Worm (Caenorhabditis elegans) whole organism, L1 larva: ENCODE results near the gene ral-1.
A peak's percentile ranks its signal among the peaks of the same experiment; 100 is the strongest.

Experiments used
- C16A3.4 ChIP-seq: fragments of 150-350 bp; optimal IDR thresholded peaks from 2 replicates; lab custom pipeline; 2014; ENCODE audit warnings: missing biosample characterization, missing genetic modification characterization
- F16B12.6 ChIP-seq: fragments of 150-350 bp; optimal IDR thresholded peaks from 2 replicates; lab custom pipeline; 2014; ENCODE audit warnings: missing biosample characterization, missing genetic modification characterization
- Y116A8C.19 ChIP-seq: sonication (generic microtip); optimal IDR thresholded peaks from 2 replicates; lab custom pipeline; 2016; ENCODE audit warnings: missing compliant biosample characterization, missing genetic modification characterization, borderline replicate concordance
- aha-1 ChIP-seq: fragments of 150-350 bp; optimal IDR thresholded peaks from 2 replicates; lab custom pipeline; 2014; ENCODE audit warnings: missing biosample characterization, missing genetic modification characterization
- ama-1 ChIP-seq: fragments of 150-350 bp; optimal IDR thresholded peaks from 2 replicates; lab custom pipeline; 2014
- blmp-1 ChIP-seq: fragments of 150-350 bp; optimal IDR thresholded peaks from 2 replicates; lab custom pipeline; 2014; ENCODE audit warnings: missing biosample characterization, missing genetic modification characterization
- ceh-63 ChIP-seq: fragments of 200-800 bp; sonication (Bioruptor generic); optimal IDR thresholded peaks from 2 replicates; lab custom pipeline; 2018; ENCODE audit warnings: mild to moderate bottlenecking, missing genetic modification characterization, missing compliant biosample characterization
- ceh-82 ChIP-seq, 3 experiments: fragments of 150-350 bp in 1 of 3; sonication (generic microtip) in 2 of 3; optimal IDR thresholded peaks; 2 replicates each; lab custom pipeline; 2014 to 2017; ENCODE audit warnings: missing biosample characterization in 3 of 3, missing genetic modification characterization in 3 of 3
- ceh-90 ChIP-seq: sonication (generic microtip); optimal IDR thresholded peaks from 2 replicates; lab custom pipeline; 2016; ENCODE audit warnings: missing genetic modification characterization, missing compliant biosample characterization
- ces-1 ChIP-seq: fragments of 150-350 bp; optimal IDR thresholded peaks from 2 replicates; lab custom pipeline; 2014; ENCODE audit warnings: missing biosample characterization, missing genetic modification reagents, missing genetic modification characterization
- dpl-1 ChIP-seq, 3 experiments: fragments of 150-350 bp in 2 of 3; sonication (generic microtip) in 1 of 3; optimal IDR thresholded peaks; 2 replicates each; lab custom pipeline; 2014 to 2017; ENCODE audit warnings: missing biosample characterization in 3 of 3, missing genetic modification characterization in 3 of 3, missing genetic modification reagents in 3 of 3
- efl-1 ChIP-seq, 4 experiments: fragments of 150-350 bp; optimal IDR thresholded peaks in 3 of 4; peaks in 1 of 4; 1 replicate in 1 of 4; 2 replicates in 3 of 4; lab custom pipeline; 2014; ENCODE audit warnings: missing biosample characterization in 2 of 4, missing genetic modification characterization in 2 of 4, missing genetic modification reagents in 2 of 4
- efl-3 ChIP-seq: fragments of 200-800 bp; sonication (Bioruptor generic); optimal IDR thresholded peaks from 2 replicates; lab custom pipeline; 2018; ENCODE audit warnings: mild to moderate bottlenecking, missing genetic modification characterization, missing compliant biosample characterization
- egl-27 ChIP-seq, 2 experiments: fragments of 150-350 bp in 1 of 2; sonication (generic microtip); optimal IDR thresholded peaks; 3 replicates each; lab custom pipeline; 2017 to 2018; ENCODE audit warnings: missing biosample characterization in 2 of 2, missing genetic modification characterization in 2 of 2, missing genetic modification reagents in 2 of 2
- fkh-8 ChIP-seq: sonication (generic microtip); optimal IDR thresholded peaks from 2 replicates; lab custom pipeline; 2016; ENCODE audit warnings: mild to moderate bottlenecking, missing genetic modification characterization, missing compliant biosample characterization
- fos-1 ChIP-seq: fragments of 150-350 bp; optimal IDR thresholded peaks from 2 replicates; lab custom pipeline; 2014; ENCODE audit warnings: missing biosample characterization, missing genetic modification characterization
- grh-1 ChIP-seq: fragments of 200-800 bp; sonication (Bioruptor generic); IDR thresholded peaks from 2 replicates; pipeline ENCODE4 v1.3.6; 2022; ENCODE audit warnings: missing genetic modification reagents, missing genetic modification characterization, missing compliant biosample characterization
- hlh-17 ChIP-seq: fragments of 200-800 bp; sonication (Bioruptor generic); optimal IDR thresholded peaks from 2 replicates; lab custom pipeline; 2018; ENCODE audit warnings: missing genetic modification characterization, mild to moderate bottlenecking, missing compliant biosample characterization, moderate library complexity, borderline replicate concordance
- hlh-4 ChIP-seq: sonication (generic microtip); optimal IDR thresholded peaks from 2 replicates; lab custom pipeline; 2016; ENCODE audit warnings: mild to moderate bottlenecking, missing genetic modification characterization, missing compliant biosample characterization
- hpl-2 ChIP-seq: fragments of 150-350 bp; optimal IDR thresholded peaks from 2 replicates; lab custom pipeline; 2014; ENCODE audit warnings: missing biosample characterization, missing genetic modification reagents, missing genetic modification characterization
- irx-1 ChIP-seq: sonication (generic microtip); optimal IDR thresholded peaks from 2 replicates; lab custom pipeline; 2016; ENCODE audit warnings: missing genetic modification characterization, missing compliant biosample characterization
- isw-1 ChIP-seq: fragments of 200-800 bp; sonication (Bioruptor generic); IDR thresholded peaks from 2 replicates; pipeline ENCODE4 v1.3.6; 2022; ENCODE audit warnings: missing genetic modification characterization, missing compliant biosample characterization
- jun-1 ChIP-seq: fragments of 150-350 bp; optimal IDR thresholded peaks from 2 replicates; lab custom pipeline; 2014; ENCODE audit warnings: missing biosample characterization, missing genetic modification reagents, missing genetic modification characterization
- lin-13 ChIP-seq: fragments of 150-350 bp; optimal IDR thresholded peaks from 2 replicates; lab custom pipeline; 2014; ENCODE audit warnings: missing biosample characterization, missing genetic modification reagents, missing genetic modification characterization
- lin-14 ChIP-seq: fragments of 200-800 bp; sonication (Bioruptor generic); optimal IDR thresholded peaks from 2 replicates; lab custom pipeline; 2018; ENCODE audit warnings: mild to moderate bottlenecking, missing genetic modification characterization, moderate library complexity, missing compliant biosample characterization
- lin-15B ChIP-seq: fragments of 150-350 bp; sonication (generic microtip); optimal IDR thresholded peaks from 3 replicates; lab custom pipeline; 2014; ENCODE audit warnings: missing biosample characterization, missing genetic modification characterization
- lin-39 ChIP-seq: fragments of 150-350 bp; optimal IDR thresholded peaks from 2 replicates; lab custom pipeline; 2014; ENCODE audit warnings: missing biosample characterization, missing genetic modification reagents, missing genetic modification characterization
- lsy-2 ChIP-seq, 2 experiments: fragments of 150-350 bp; optimal IDR thresholded peaks; 2 replicates each; lab custom pipeline; 2014; ENCODE audit warnings: missing biosample characterization in 2 of 2, missing genetic modification characterization in 2 of 2
- mab-9 ChIP-seq: fragments of 200-800 bp; sonication (Bioruptor generic); IDR thresholded peaks from 2 replicates; pipeline ENCODE4 v1.3.6; 2022; ENCODE audit warnings: missing genetic modification reagents, missing genetic modification characterization, missing compliant biosample characterization
- mef-2 ChIP-seq: fragments of 150-350 bp; optimal IDR thresholded peaks from 2 replicates; lab custom pipeline; 2014; ENCODE audit warnings: missing biosample characterization, missing genetic modification characterization
- nhr-11 ChIP-seq: fragments of 150-350 bp; optimal IDR thresholded peaks from 2 replicates; lab custom pipeline; 2014; ENCODE audit warnings: missing biosample characterization, missing genetic modification characterization
- nhr-237 ChIP-seq: fragments of 150-350 bp; optimal IDR thresholded peaks from 2 replicates; lab custom pipeline; 2014; ENCODE audit warnings: missing biosample characterization, missing genetic modification characterization
- nhr-28 ChIP-seq: fragments of 150-350 bp; optimal IDR thresholded peaks from 2 replicates; lab custom pipeline; 2014; ENCODE audit warnings: missing biosample characterization, missing genetic modification characterization
- nhr-47 ChIP-seq: sonication (generic microtip); optimal IDR thresholded peaks from 2 replicates; lab custom pipeline; 2016; ENCODE audit warnings: mild to moderate bottlenecking, missing genetic modification characterization, moderate library complexity, missing compliant biosample characterization
- nhr-71 ChIP-seq: sonication (generic microtip); optimal IDR thresholded peaks from 2 replicates; lab custom pipeline; 2016; ENCODE audit warnings: mild to moderate bottlenecking, missing genetic modification characterization, moderate library complexity, missing compliant biosample characterization
- nhr-76 ChIP-seq: sonication (generic microtip); optimal IDR thresholded peaks from 2 replicates; lab custom pipeline; 2017; ENCODE audit warnings: missing biosample characterization, missing genetic modification characterization
- nhr-85 ChIP-seq: sonication (generic microtip); peaks from one replicate; lab custom pipeline; 2016; ENCODE audit warnings: missing genetic modification characterization, inconsistent platforms, missing compliant biosample characterization
- pag-3 ChIP-seq: sonication (generic microtip); optimal IDR thresholded peaks from 2 replicates; lab custom pipeline; 2017; ENCODE audit warnings: missing genetic modification characterization, mild to moderate bottlenecking, missing compliant biosample characterization, antibody characterized with exemption, borderline replicate concordance; ENCODE audit not compliant: insufficient read depth
- pax-3 ChIP-seq: fragments of 200-800 bp; sonication (Bioruptor generic); optimal IDR thresholded peaks from 2 replicates; lab custom pipeline; 2018; ENCODE audit warnings: mild to moderate bottlenecking, missing genetic modification characterization, moderate library complexity, missing compliant biosample characterization
- snpc-4 ChIP-seq: fragments of 150-350 bp; optimal IDR thresholded peaks from 2 replicates; lab custom pipeline; 2014; ENCODE audit warnings: missing biosample characterization, missing genetic modification characterization
- sptf-1 ChIP-seq: fragments of 150-350 bp; optimal IDR thresholded peaks from 2 replicates; lab custom pipeline; 2014; ENCODE audit warnings: missing biosample characterization, missing genetic modification characterization
- sup-37 ChIP-seq: fragments of 200-800 bp; sonication (Bioruptor generic); optimal IDR thresholded peaks from 2 replicates; lab custom pipeline; 2018; ENCODE audit warnings: mild to moderate bottlenecking, missing genetic modification characterization, missing compliant biosample characterization
- tbx-2 ChIP-seq: sonication (generic microtip); optimal IDR thresholded peaks from 2 replicates; lab custom pipeline; 2016; ENCODE audit warnings: missing genetic modification characterization, missing compliant biosample characterization
- unc-130 ChIP-seq: fragments of 150-350 bp; optimal IDR thresholded peaks from 2 replicates; lab custom pipeline; 2017; ENCODE audit warnings: missing biosample characterization, missing genetic modification characterization, inconsistent platforms
- unc-98 ChIP-seq: fragments of 200-800 bp; sonication (Bioruptor generic); IDR thresholded peaks from 2 replicates; pipeline ENCODE4 v1.3.6; 2022; ENCODE audit warnings: missing genetic modification characterization, missing compliant biosample characterization
- zip-4 ChIP-seq: fragments of 200-800 bp; sonication (Bioruptor generic); optimal IDR thresholded peaks from 2 replicates; lab custom pipeline; 2018; ENCODE audit warnings: mild to moderate bottlenecking, missing genetic modification characterization, moderate library complexity, missing compliant biosample characterization

ral-1 gene

DNA sequence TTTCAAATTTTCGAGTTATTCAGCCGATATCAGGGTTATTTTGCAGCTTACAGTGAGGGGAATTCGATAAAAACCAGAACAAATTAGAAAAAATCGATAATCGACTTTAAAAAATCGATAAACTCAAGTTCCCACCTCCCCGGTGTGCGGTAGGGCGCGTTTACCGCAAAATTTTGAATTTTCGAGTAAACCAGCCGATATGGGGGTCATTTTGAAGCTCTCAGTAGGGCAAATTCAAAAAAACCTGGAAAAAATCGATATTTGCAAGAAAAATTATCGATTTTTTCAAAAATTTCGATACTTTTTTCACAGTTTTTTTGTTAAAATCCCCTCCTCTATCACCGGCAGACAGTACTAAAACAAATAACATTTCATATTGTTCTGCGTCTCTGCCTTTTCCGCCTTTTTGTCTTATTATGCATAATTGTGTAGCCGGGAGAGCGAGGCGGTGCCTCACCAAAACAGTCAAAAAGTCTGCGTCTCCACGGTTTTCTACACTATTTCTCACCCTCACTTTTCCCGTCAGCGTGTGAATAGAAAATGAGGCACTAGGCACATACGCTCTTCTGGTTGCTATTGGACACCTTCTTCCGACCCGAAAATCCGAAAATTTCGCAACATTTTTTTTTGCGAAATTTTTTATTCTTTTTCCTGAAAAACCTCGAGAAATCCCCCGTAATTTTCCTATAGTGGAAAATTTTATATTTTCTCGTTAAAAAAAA is at the start of gene ral-1:
ral-1 (plus strand) TSS at position 435 of the 722 bp plus-strand sequence.
- no peak for TF ChIP-seq hlh-17
- no peak for TF ChIP-seq grh-1
- peak; percentile 62 for TF ChIP-seq nhr-85 (tag; lab: Kevin White, UChicago)
- no peak for TF ChIP-seq nhr-76
- no peak for TF ChIP-seq nhr-237 (tag; lab: Kevin White, UChicago)
- TF ChIP-seq fkh-8 (tag; lab: Kevin White, UChicago), result peak; percentile 50
- peak; percentile 12 for TF ChIP-seq F16B12.6
- TF ChIP-seq unc-98 (GFP tag; lab: Robert Waterston, UW), result no peak
- TF ChIP-seq ceh-63 (GFP tag; lab: Kevin White, UChicago), result no peak
- no peak for TF ChIP-seq dpl-1 (GFP tag; optimal IDR thresholded peaks at IDR 0.05; lab: Kevin White, UChicago)
- no peak for TF ChIP-seq fos-1 (tag; lab: Kevin White, UChicago)
- TF ChIP-seq nhr-47, result no peak
- TF ChIP-seq ceh-90 (tag; lab: Kevin White, UChicago), result no peak
- TF ChIP-seq Y116A8C.19, result no peak
- TF ChIP-seq hpl-2, result no peak
- TF ChIP-seq aha-1 (tag; lab: Kevin White, UChicago), result no peak
- TF ChIP-seq lin-14, result no peak
- no peak for TF ChIP-seq lin-39 (tag; lab: Kevin White, UChicago)
- TF ChIP-seq isw-1, result no peak
- no peak for TF ChIP-seq ama-1
- peak; percentile 4 for TF ChIP-seq blmp-1 (tag; lab: Kevin White, UChicago)
- no peak for TF ChIP-seq egl-27 (tag; optimal IDR thresholded peaks at IDR 0.05; lab: Kevin White, UChicago)
- TF ChIP-seq nhr-11 (tag; lab: Kevin White, UChicago), result no peak
- no peak for TF ChIP-seq lin-15B (tag; lab: Kevin White, UChicago)
- no peak for TF ChIP-seq jun-1 (tag; lab: Kevin White, UChicago)
- TF ChIP-seq unc-130 (tag; lab: Kevin White, UChicago), result no peak
- TF ChIP-seq efl-3 (GFP tag; lab: Kevin White, UChicago), result no peak
- no peak for TF ChIP-seq irx-1 (tag; lab: Kevin White, UChicago)
- no peak for TF ChIP-seq nhr-71 (tag; lab: Kevin White, UChicago)
- no peak for TF ChIP-seq lin-13
- no peak for TF ChIP-seq sptf-1 (tag; lab: Kevin White, UChicago)
- TF ChIP-seq pag-3 (tag; lab: Kevin White, UChicago), result no peak
- TF ChIP-seq hlh-4 (tag; lab: Kevin White, UChicago), result no peak
- no peak for TF ChIP-seq tbx-2 (tag; lab: Kevin White, UChicago)
- TF ChIP-seq lsy-2 (tag; optimal IDR thresholded peaks at IDR 0.05; lab: Kevin White, UChicago), result peak in 1 of 2 experiments; percentile 0
- TF ChIP-seq nhr-28 (tag; lab: Kevin White, UChicago), result no peak
- TF ChIP-seq ceh-82 (tag; optimal IDR thresholded peaks at IDR 0.05; lab: Kevin White, UChicago), result no peak
- TF ChIP-seq mab-9, result no peak
- TF ChIP-seq ces-1 (GFP tag; lab: Kevin White, UChicago), result no peak
- TF ChIP-seq snpc-4 (tag; lab: Kevin White, UChicago), result no peak
- TF ChIP-seq mef-2 (tag; lab: Kevin White, UChicago), result no peak
- no peak for TF ChIP-seq zip-4
- no peak for TF ChIP-seq C16A3.4
- no peak for TF ChIP-seq sup-37 (GFP tag; lab: Kevin White, UChicago)
- TF ChIP-seq pax-3 (tag; lab: Kevin White, UChicago), result no peak
- TF ChIP-seq efl-1 (optimal IDR thresholded peaks at IDR 0.05; lab: Kevin White, UChicago), result no peak
- peak in 1 of 2 experiments; percentile 62 for TF ChIP-seq efl-1 (GFP tag; optimal IDR thresholded peaks at IDR 0.05 in 1 of 2; lab: Kevin White, UChicago)
